Fruit fly (Drosophila melanogaster) whole organism, embryonic: Measurements from ENCODE around the gene HINT1.
A peak's percentile ranks its signal among the peaks of the same experiment; 100 is the strongest.

Source experiments
- Atf-2 ChIP-seq: fragments of 200-800 bp; sonication (Bioruptor generic); optimal IDR thresholded peaks from 2 replicates; lab custom pipeline; 2016; ENCODE audit warnings: missing biosample characterization, missing genetic modification characterization
- CG10147 ChIP-seq: fragments of 200-800 bp; sonication (Bioruptor generic); optimal IDR thresholded peaks from 2 replicates; lab custom pipeline; 2019; ENCODE audit warnings: missing biosample characterization, mild to moderate bottlenecking, missing genetic modification characterization, moderate library complexity
- CG10209 ChIP-seq: fragments of 200-800 bp; sonication (Bioruptor generic); optimal IDR thresholded peaks from 3 replicates; lab custom pipeline; 2017; ENCODE audit warnings: missing biosample characterization, mild to moderate bottlenecking, missing genetic modification characterization, missing genetic modification reagents
- CG1024 ChIP-seq: fragments of 200-800 bp; sonication (Bioruptor generic); IDR thresholded peaks from 2 replicates; pipeline ENCODE4 v1.3.6; 2022; ENCODE audit warnings: missing biosample characterization, missing genetic modification characterization
- CG10274 ChIP-seq: fragments of 200-800 bp; sonication (Bioruptor generic); optimal IDR thresholded peaks from 3 replicates; lab custom pipeline; 2017; ENCODE audit warnings: missing biosample characterization, mild to moderate bottlenecking, missing genetic modification characterization
- CG10366 ChIP-seq: fragments of 200-800 bp; sonication (Bioruptor generic); IDR thresholded peaks from 2 replicates; pipeline ENCODE4 v1.3.6; 2022; ENCODE audit warnings: missing biosample characterization, missing genetic modification characterization
- CG11695 ChIP-seq: fragments of 200-800 bp; sonication (Bioruptor generic); IDR thresholded peaks from 3 replicates; pipeline ENCODE4 v1.3.6; 2022; ENCODE audit warnings: missing biosample characterization, missing genetic modification characterization
- CG13424 ChIP-seq: fragments of 200-800 bp; sonication (Bioruptor generic); optimal IDR thresholded peaks from 2 replicates; lab custom pipeline; 2019; ENCODE audit warnings: missing biosample characterization, mild to moderate bottlenecking, missing genetic modification characterization, moderate library complexity
- CG13894 ChIP-seq: fragments of 200-800 bp; sonication (Bioruptor generic); optimal IDR thresholded peaks from 3 replicates; lab custom pipeline; 2018; ENCODE audit warnings: missing biosample characterization, mild to moderate bottlenecking, missing genetic modification characterization, moderate library complexity
- CG14014 ChIP-seq: fragments of 200-800 bp; sonication (Bioruptor generic); IDR thresholded peaks from 2 replicates; pipeline ENCODE4 v1.3.6; 2022; ENCODE audit warnings: missing biosample characterization, missing genetic modification characterization
- CG15514 ChIP-seq: fragments of 200-800 bp; sonication (Bioruptor generic); optimal IDR thresholded peaks from 3 replicates; lab custom pipeline; 2017; ENCODE audit warnings: missing biosample characterization, missing genetic modification characterization, mild to moderate bottlenecking, moderate library complexity, missing genetic modification reagents
- CG1602 ChIP-seq: fragments of 200-800 bp; sonication (Bioruptor generic); optimal IDR thresholded peaks from 3 replicates; lab custom pipeline; 2016; ENCODE audit warnings: missing biosample characterization, missing genetic modification characterization
- CG17359 ChIP-seq: fragments of 200-800 bp; sonication (Bioruptor generic); optimal IDR thresholded peaks from 3 replicates; lab custom pipeline; 2018; ENCODE audit warnings: missing biosample characterization, mild to moderate bottlenecking, missing genetic modification characterization, moderate library complexity
- CG17361 ChIP-seq: fragments of 200-800 bp; sonication (Bioruptor generic); IDR thresholded peaks from 3 replicates; pipeline ENCODE4 v1.3.6; 2022; ENCODE audit warnings: missing biosample characterization, missing genetic modification characterization
- CG2129 ChIP-seq: fragments of 200-800 bp; sonication (Bioruptor generic); IDR thresholded peaks from 2 replicates; pipeline ENCODE4 v1.3.6; 2022; ENCODE audit warnings: missing biosample characterization, missing genetic modification characterization; ENCODE audit not compliant: partially characterized antibody
- CG2889 ChIP-seq: fragments of 200-800 bp; sonication (Bioruptor generic); IDR thresholded peaks from 3 replicates; pipeline ENCODE4 v1.3.6; 2022; ENCODE audit warnings: missing biosample characterization, missing genetic modification characterization
- CG31224 ChIP-seq: fragments of 200-800 bp; sonication (Bioruptor generic); IDR thresholded peaks from 2 replicates; pipeline ENCODE4 v1.3.6; 2022; ENCODE audit warnings: missing biosample characterization, missing genetic modification characterization
- CG32532 ChIP-seq: fragments of 200-800 bp; sonication (Bioruptor generic); IDR thresholded peaks from 2 replicates; pipeline ENCODE4 v1.3.6; 2022; ENCODE audit warnings: missing biosample characterization, missing genetic modification characterization
- CG4360 ChIP-seq: fragments of 200-800 bp; sonication (Bioruptor generic); IDR thresholded peaks from 2 replicates; pipeline ENCODE4 v1.3.6; 2022; ENCODE audit warnings: missing biosample characterization, missing genetic modification characterization
- CG9609 ChIP-seq: fragments of 200-800 bp; sonication (Bioruptor generic); optimal IDR thresholded peaks from 3 replicates; lab custom pipeline; 2016; ENCODE audit warnings: missing biosample characterization, missing genetic modification characterization
- CG9932 ChIP-seq: fragments of 200-800 bp; sonication (Bioruptor generic); IDR thresholded peaks from 2 replicates; pipeline ENCODE4 v1.3.6; 2022; ENCODE audit warnings: missing biosample characterization, missing genetic modification characterization
- CHES-1-like ChIP-seq: fragments of 200-800 bp; sonication (Bioruptor generic); optimal IDR thresholded peaks from 2 replicates; lab custom pipeline; 2016; ENCODE audit warnings: missing biosample characterization, missing genetic modification characterization
- CTCF ChIP-seq: fragments of 200-800 bp; sonication (Bioruptor generic); optimal IDR thresholded peaks from 2 replicates; lab custom pipeline; 2017; ENCODE audit warnings: missing biosample characterization, mild to moderate bottlenecking, missing genetic modification characterization, moderate library complexity
- Dad ChIP-seq: fragments of 200-800 bp; sonication (Bioruptor generic); optimal IDR thresholded peaks from 3 replicates; lab custom pipeline; 2016; ENCODE audit warnings: missing biosample characterization, missing genetic modification characterization
- Dbx ChIP-seq: fragments of 200-800 bp; sonication (Bioruptor generic); IDR thresholded peaks from 3 replicates; pipeline ENCODE4 v1.3.6; 2022; ENCODE audit warnings: missing biosample characterization, missing genetic modification characterization
- Med ChIP-seq: fragments of 200-800 bp; sonication (Bioruptor generic); peaks from one replicate; lab custom pipeline; 2016; ENCODE audit warnings: missing biosample characterization, missing genetic modification characterization, mild to moderate bottlenecking, inconsistent platforms, moderate library complexity
- NC2β ChIP-seq: fragments of 200-800 bp; sonication (Bioruptor generic); optimal IDR thresholded peaks from 2 replicates; lab custom pipeline; 2016; ENCODE audit warnings: missing biosample characterization, missing genetic modification characterization
- ara ChIP-seq: fragments of 200-800 bp; sonication (Bioruptor generic); IDR thresholded peaks from 2 replicates; pipeline ENCODE4 v1.3.6; 2022; ENCODE audit warnings: missing biosample characterization, missing genetic modification characterization
- bowl ChIP-seq: fragments of 200-800 bp; sonication (Bioruptor generic); IDR thresholded peaks from 2 replicates; pipeline ENCODE4 v1.3.6; 2022; ENCODE audit warnings: missing biosample characterization, missing genetic modification characterization
- chinmo ChIP-seq: fragments of 200-800 bp; sonication (Bioruptor generic); IDR thresholded peaks from 4 replicates; pipeline ENCODE4 v1.3.6; 2022; ENCODE audit warnings: missing biosample characterization, missing genetic modification characterization; ENCODE audit not compliant: partially characterized antibody
- ci ChIP-seq: fragments of 200-800 bp; sonication (Bioruptor generic); IDR thresholded peaks from 3 replicates; pipeline ENCODE4 v1.3.6; 2022; ENCODE audit warnings: missing biosample characterization, missing genetic modification characterization
- cwo ChIP-seq: fragments of 200-800 bp; sonication (Bioruptor generic); optimal IDR thresholded peaks from 3 replicates; lab custom pipeline; 2017; ENCODE audit warnings: missing biosample characterization, missing genetic modification characterization, mild to moderate bottlenecking, moderate library complexity, missing genetic modification reagents
- dimm ChIP-seq: fragments of 200-800 bp; sonication (Bioruptor generic); IDR thresholded peaks from 2 replicates; pipeline ENCODE4 v1.3.6; 2022; ENCODE audit warnings: missing biosample characterization, missing genetic modification characterization
- gcm ChIP-seq: fragments of 200-800 bp; sonication (Bioruptor generic); optimal IDR thresholded peaks from 2 replicates; lab custom pipeline; 2019; ENCODE audit warnings: missing biosample characterization, mild to moderate bottlenecking, missing genetic modification characterization, moderate library complexity
- grn ChIP-seq: fragments of 200-800 bp; sonication (Bioruptor generic); optimal IDR thresholded peaks from 3 replicates; lab custom pipeline; 2017; ENCODE audit warnings: missing biosample characterization, missing genetic modification characterization
- gsb-n ChIP-seq: fragments of 200-800 bp; sonication (Bioruptor generic); optimal IDR thresholded peaks from 3 replicates; lab custom pipeline; 2018; ENCODE audit warnings: missing biosample characterization, mild to moderate bottlenecking, missing genetic modification characterization
- nerfin-1 ChIP-seq: fragments of 200-800 bp; sonication (Bioruptor generic); optimal IDR thresholded peaks from 3 replicates; lab custom pipeline; 2019; ENCODE audit warnings: missing biosample characterization, mild to moderate bottlenecking, missing genetic modification characterization, moderate library complexity
- onecut ChIP-seq: fragments of 200-800 bp; sonication (Bioruptor generic); IDR thresholded peaks from 2 replicates; pipeline ENCODE4 v1.3.6; 2022; ENCODE audit warnings: missing biosample characterization, missing genetic modification characterization
- pho ChIP-seq: fragments of 200-800 bp; sonication (Bioruptor generic); optimal IDR thresholded peaks from 2 replicates; lab custom pipeline; 2016; ENCODE audit warnings: missing biosample characterization, missing genetic modification characterization
- pros ChIP-seq: fragments of 200-800 bp; sonication (Bioruptor generic); optimal IDR thresholded peaks from 3 replicates; lab custom pipeline; 2019; ENCODE audit warnings: missing biosample characterization, mild to moderate bottlenecking, missing genetic modification characterization, moderate library complexity
- ro ChIP-seq: fragments of 200-800 bp; sonication (Bioruptor generic); IDR thresholded peaks from 2 replicates; pipeline ENCODE4 v1.3.6; 2022; ENCODE audit warnings: missing biosample characterization, missing genetic modification characterization
- salm ChIP-seq: fragments of 200-800 bp; sonication (Bioruptor generic); optimal IDR thresholded peaks from 2 replicates; lab custom pipeline; 2018; ENCODE audit warnings: missing biosample characterization, mild to moderate bottlenecking, missing genetic modification characterization
- sc ChIP-seq, 3 experiments: fragments of >200 bp in 2 of 3; fragments of 200-800 bp in 1 of 3; sonication (Bioruptor generic) in 1 of 3; optimal IDR thresholded peaks; 2 replicates in 2 of 3; 3 replicates in 1 of 3; lab custom pipeline; 2017; ENCODE audit warnings: mild to moderate bottlenecking in 1 of 3, missing biosample characterization in 1 of 3, missing genetic modification characterization in 1 of 3, missing genetic modification reagents in 1 of 3
- sim ChIP-seq: fragments of 200-800 bp; sonication (Bioruptor generic); IDR thresholded peaks from 2 replicates; pipeline ENCODE4 v1.3.6; 2022; ENCODE audit warnings: missing biosample characterization, missing genetic modification characterization
- sqz ChIP-seq: fragments of 200-800 bp; sonication (Bioruptor generic); optimal IDR thresholded peaks from 3 replicates; lab custom pipeline; 2018; ENCODE audit warnings: missing biosample characterization, mild to moderate bottlenecking, missing genetic modification characterization
- tup ChIP-seq: fragments of 200-800 bp; sonication (Bioruptor generic); optimal IDR thresholded peaks from 2 replicates; lab custom pipeline; 2016; ENCODE audit warnings: missing biosample characterization, mild to moderate bottlenecking, missing genetic modification characterization, moderate library complexity
- unc-4 ChIP-seq: fragments of 200-800 bp; sonication (Bioruptor generic); IDR thresholded peaks from 2 replicates; pipeline ENCODE4 v1.3.6; 2022; ENCODE audit warnings: missing biosample characterization, missing genetic modification characterization; ENCODE audit not compliant: partially characterized antibody
- vvl ChIP-seq: fragments of 200-800 bp; sonication (Bioruptor generic); IDR thresholded peaks from 2 replicates; pipeline ENCODE4 v1.3.6; 2022; ENCODE audit warnings: missing biosample characterization, missing genetic modification characterization
- wdn ChIP-seq: fragments of 200-800 bp; sonication (Bioruptor generic); IDR thresholded peaks from 2 replicates; pipeline ENCODE4 v1.3.6; 2022; ENCODE audit warnings: missing biosample characterization, missing genetic modification characterization
- zf30C ChIP-seq: fragments of 200-800 bp; sonication (Bioruptor generic); optimal IDR thresholded peaks from 3 replicates; lab custom pipeline; 2018; ENCODE audit warnings: missing biosample characterization, mild to moderate bottlenecking, missing genetic modification characterization

HINT1 gene

DNA sequence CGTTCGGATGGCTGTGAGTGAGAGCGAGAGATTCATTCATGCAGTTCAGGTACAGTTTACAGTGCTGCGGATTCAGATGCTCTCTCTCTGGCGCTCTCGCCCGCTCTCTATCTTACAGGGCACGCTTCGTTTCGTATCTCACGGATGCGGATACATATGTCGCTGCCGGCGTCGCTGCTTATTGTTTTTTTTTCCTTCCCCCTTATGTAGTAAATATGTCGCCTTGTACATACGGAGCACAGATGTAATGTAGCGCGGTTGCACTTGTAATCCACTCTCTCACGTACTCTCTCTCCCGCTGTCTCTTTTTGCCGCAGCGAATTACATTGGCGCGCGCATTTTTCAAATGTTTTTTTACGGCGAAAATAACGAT is 14.6 kb upstream of the HINT1 start (continued):
- TF ChIP-seq nerfin-1 (no peak), CG9609 (GFP tag; lab: Kevin White, UChicago) (no peak), sqz (GFP tag; lab: Kevin White, UChicago) (peak; percentile 98), CG2129 (GFP tag; lab: Robert Waterston, UW) (no peak), ara (GFP tag; lab: Robert Waterston, UW) (no peak), tup (GFP tag; lab: Kevin White, UChicago) (no peak), salm (no peak), sim (GFP tag; lab: Robert Waterston, UW) (no peak), CG13424 (tag; lab: Kevin White, UChicago) (no peak), CG1024 (GFP tag; lab: Robert Waterston, UW) (no peak), gcm (GFP tag; lab: Kevin White, UChicago) (no peak), dimm (GFP tag; lab: Robert Waterston, UW) (no peak), CG1602 (GFP tag; lab: Kevin White, UChicago) (no peak), Atf-2 (GFP tag; lab: Kevin White, UChicago) (no peak), gsb-n (peak; percentile 14), CG31224 (GFP tag; lab: Robert Waterston, UW) (no peak), Dad (GFP tag; lab: Kevin White, UChicago) (no peak), grn (GFP tag; lab: Kevin White, UChicago) (no peak), CG17361 (GFP tag; lab: Robert Waterston, UW) (no peak), sc (optimal IDR thresholded peaks at IDR 0.05; lab: Kevin White, UChicago) (no peak), sc (GFP tag; optimal IDR thresholded peaks at IDR 0.05; lab: Kevin White, UChicago) (no peak), chinmo (no peak), cwo (GFP tag; lab: Kevin White, UChicago) (no peak), CG9932 (GFP tag; lab: Robert Waterston, UW) (no peak), unc-4 (no peak), ro (GFP tag; lab: Robert Waterston, UW) (no peak), CG10209 (GFP tag; lab: Kevin White, UChicago) (no peak), CG10147 (GFP tag; lab: Kevin White, UChicago) (no peak), CG2889 (no peak), CG11695 (GFP tag; lab: Robert Waterston, UW) (no peak), CG10274 (GFP tag; lab: Kevin White, UChicago) (no peak), wdn (GFP tag; lab: Robert Waterston, UW) (no peak)

dm6 chr2L:2757930-2758556 is 11.9 kb upstream of the HINT1 start:
- TF ChIP-seq onecut (GFP tag; lab: Robert Waterston, UW) (0 out of 2 replicates have a peak, but pooled peaks have one; percentile 32), CG13894 (peak; percentile 70), ara (GFP tag; lab: Robert Waterston, UW) (no peak), CTCF (no peak), ci (peak; percentile 21; the same call in 1 of the 3 replicates), nerfin-1 (peak; percentile 8), Dbx (peak; percentile 50; the same call in 2 of the 3 replicates), vvl (GFP tag; lab: Robert Waterston, UW) (peak; percentile 14; the same call in 1 of the 2 replicates), pros (peak; percentile 43), pho (GFP tag; lab: Kevin White, UChicago) (no peak), CG10366 (GFP tag; lab: Robert Waterston, UW) (no peak), CG4360 (GFP tag; lab: Robert Waterston, UW) (no peak), CG14014 (no peak), CG32532 (GFP tag; lab: Robert Waterston, UW) (0 out of 2 replicates have a peak, but pooled peaks have one; percentile 6), NC2β (GFP tag; lab: Kevin White, UChicago) (no peak), CHES-1-like (GFP tag; lab: Kevin White, UChicago) (no peak), chinmo (0 out of 4 replicates have a peak, but pooled peaks have one; percentile 9), CG15514 (peak; percentile 37), zf30C (GFP tag; lab: Kevin White, UChicago) (no peak), bowl (no peak), Med (peak; percentile 70), CG17359 (tag; lab: Kevin White, UChicago) (no peak)
